Fruit fly (Drosophila melanogaster) whole organism, embryonic: ENCODE data around the gene Ugt49B2.

Source experiments
- CG2889 ChIP-seq: fragments of 200-800 bp; sonication (Bioruptor generic); IDR thresholded peaks from 3 replicates; pipeline ENCODE4 v1.3.6; 2022; ENCODE audit warnings: missing biosample characterization, missing genetic modification characterization
- Hr78 ChIP-seq, 2 experiments: fragments of 200-800 bp in 1 of 2; fragments of >200 bp in 1 of 2; sonication (Bioruptor generic) in 1 of 2; optimal IDR thresholded peaks; 2 replicates each; lab custom pipeline; 2017 to 2019; ENCODE audit warnings: missing biosample characterization in 2 of 2, missing genetic modification characterization in 2 of 2, mild to moderate bottlenecking in 1 of 2, moderate library complexity in 1 of 2
- dpn ChIP-seq, 2 experiments: fragments of 200-800 bp; sonication (Bioruptor generic); optimal IDR thresholded peaks; 3 replicates each; lab custom pipeline; 2016; ENCODE audit warnings: missing biosample characterization in 2 of 2, missing genetic modification characterization in 2 of 2
- ems ChIP-seq: fragments of 200-800 bp; sonication (Bioruptor generic); optimal IDR thresholded peaks from 3 replicates; lab custom pipeline; 2016; ENCODE audit warnings: missing biosample characterization, missing genetic modification characterization
- lola ChIP-seq, 3 experiments: fragments of >200 bp in 2 of 3; fragments of 200-800 bp in 1 of 3; sonication (Bioruptor generic) in 1 of 3; optimal IDR thresholded peaks; 2 replicates each; lab custom pipeline; 2017 to 2019; ENCODE audit warnings: missing biosample characterization in 3 of 3, missing genetic modification characterization in 3 of 3, mild to moderate bottlenecking in 1 of 3, moderate library complexity in 1 of 3
- usp ChIP-seq: fragments of >200 bp; optimal IDR thresholded peaks from 2 replicates; lab custom pipeline; 2017; ENCODE audit warnings: missing biosample characterization, missing genetic modification characterization

dm6 chr3R:21378595-21378994 lies 20.9 kb downstream of the Ugt49B2 start, which contains the start of gene tin:
- TF ChIP-seq Hr78 (GFP tag; optimal IDR thresholded peaks at IDR 0.05; lab: Kevin White, UChicago) (peak in 1 of 2 experiments; percentile 72), usp (no peak), dpn (GFP tag; optimal IDR thresholded peaks at IDR 0.05; lab: Kevin White, UChicago) (peak; percentile 50 to 84), CG2889 (peak; percentile 77), ems (GFP tag; lab: Kevin White, UChicago) (peak; percentile 56), lola (GFP tag; optimal IDR thresholded peaks at IDR 0.05; lab: Kevin White, UChicago) (peak in 1 of 3 experiments; percentile 95)
